Fruit fly (Drosophila melanogaster) S2 (cell line): ENCODE data around the gene CG7115.

ENCODE experiments used
- CG8478 ChIP-seq: fragments of >200 bp; optimal IDR thresholded peaks from 2 replicates; lab custom pipeline; 2018
- CTCF ChIP-seq, 2 experiments: fragments of >200 bp; optimal IDR thresholded peaks; 2 replicates each; lab custom pipeline; 2018

DNA sequence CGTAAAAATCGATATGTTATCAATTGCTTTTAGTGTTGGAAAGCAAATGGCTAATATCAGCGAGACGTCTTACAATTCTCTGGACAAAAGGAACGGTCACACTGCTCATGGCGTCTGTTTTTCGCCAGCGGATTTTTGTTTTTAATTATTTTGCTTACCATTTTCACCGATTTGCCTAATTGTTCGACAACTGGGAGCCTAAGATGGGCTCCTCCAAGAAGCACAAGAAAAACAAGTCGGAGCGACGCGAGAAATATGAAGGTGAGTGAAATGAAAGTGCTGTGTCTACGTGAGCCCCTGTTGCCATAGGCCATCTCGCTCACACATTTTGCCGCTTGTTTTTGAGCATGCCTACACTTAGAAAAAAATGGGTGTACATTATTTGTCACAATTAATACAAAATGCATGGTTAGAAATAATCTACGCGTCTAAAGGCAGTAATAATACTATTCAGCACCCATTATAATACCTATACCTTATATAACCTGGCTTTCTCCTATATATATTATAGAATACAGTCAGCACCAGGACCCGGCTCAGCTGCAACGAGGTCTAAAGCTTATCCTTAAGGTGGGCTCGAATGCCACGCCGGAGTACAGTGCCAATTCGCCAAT lies 38.1 kb upstream of the CG7115 start, which contains the start of gene Brd7-9:
- no peak for TF ChIP-seq CG8478 (lab: Kevin White, UChicago)
- no peak for TF ChIP-seq CTCF (optimal IDR thresholded peaks at IDR 0.05; lab: Kevin White, UChicago)
